Worm (Caenorhabditis elegans): ENCODE data around the gene Y38C1AA.6.

Y38C1AA.6 gene

DNA sequence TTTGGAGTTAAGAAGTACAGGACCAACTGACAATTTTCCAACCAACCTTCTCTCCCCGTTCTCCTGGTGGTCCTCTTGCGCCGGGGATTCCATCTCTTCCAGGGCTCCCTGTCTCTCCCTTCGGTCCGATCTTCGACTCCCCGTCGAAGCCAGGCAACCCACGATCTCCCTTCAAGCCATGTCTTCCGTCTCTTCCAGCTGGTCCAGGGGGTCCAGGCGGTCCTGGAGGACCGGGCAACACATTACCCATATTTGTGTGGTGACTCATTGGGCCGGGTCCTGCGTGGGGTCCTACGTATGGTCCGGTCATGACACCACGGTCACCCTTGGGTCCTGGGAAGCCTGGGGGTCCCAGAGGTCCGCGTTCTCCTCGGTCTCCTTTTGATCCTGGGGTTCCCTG lies 21.6 kb upstream of the Y38C1AA.6 start:
- TF ChIP-seq attf-3 (GFP tag; conservative IDR thresholded peaks at IDR 0.05) (no peak), egrh-3 (GFP tag; IDR thresholded peaks at IDR 0.05) (peak; percentile 74; the same call in 1 of the 2 replicates), ceh-58 (GFP tag; IDR thresholded peaks at IDR 0.05) (no peak), mcd-1 (GFP tag; IDR thresholded peaks at IDR 0.05) (no peak), zfh-2 (GFP tag; conservative IDR thresholded peaks at IDR 0.05) (peak; percentile 74), nhr-120 (GFP tag; IDR thresholded peaks at IDR 0.05) (no peak), T26A5.8 (tag; optimal IDR thresholded peaks at IDR 0.05) (no peak)

- TF ChIP-seq F10E7.11 (tag; optimal IDR thresholded peaks at IDR 0.05) (peak; percentile 58), dox-1 (GFP tag; IDR thresholded peaks at IDR 0.05) (peak; percentile 86), B0035.1 (tag; optimal IDR thresholded peaks at IDR 0.05) (peak; percentile 13), madf-6 (GFP tag; IDR thresholded peaks at IDR 0.05) (peak; percentile 39; the same call in 1 of the 2 replicates), unc-130 (GFP tag; optimal IDR thresholded peaks at IDR 0.05) (peak; percentile 22), ztf-28 (GFP tag; IDR thresholded peaks at IDR 0.05) (0 out of 2 replicates have a peak, but pooled peaks have one; percentile 50), cebp-2 (GFP tag; IDR thresholded peaks at IDR 0.05) (peak; percentile 55; the same call in 1 of the 2 replicates), ztf-22 (GFP tag; optimal IDR thresholded peaks at IDR 0.05) (no peak), rec-8 (tag; optimal IDR thresholded peaks at IDR 0.05) (peak; percentile 21 to 48), dpl-1 (GFP tag; optimal IDR thresholded peaks at IDR 0.05) (no peak), lin-26 (GFP tag; IDR thresholded peaks at IDR 0.05) (peak; percentile 90), rpc-1 (optimal IDR thresholded peaks at IDR 0.05) (peak; percentile 70), rpc-1 (tag; optimal IDR thresholded peaks at IDR 0.05) (peak; percentile 84), attf-5 (GFP tag; optimal IDR thresholded peaks at IDR 0.05) (peak; percentile 58), D2030.7 (GFP tag; IDR thresholded peaks at IDR 0.05) (peak; percentile 76), attf-3 (GFP tag; conservative IDR thresholded peaks at IDR 0.05) (peak; percentile 67), ceh-91 (GFP tag; IDR thresholded peaks at IDR 0.05) (0 out of 2 replicates have a peak, but pooled peaks have one; percentile 12), B0019.2 (GFP tag; conservative IDR thresholded peaks at IDR 0.05) (no peak), nfya-1 (tag; optimal IDR thresholded peaks at IDR 0.05; ENCODE audit: borderline replicate concordance, insufficient read depth) (no peak), snpc-4 (GFP tag; optimal IDR thresholded peaks at IDR 0.05) (peak; percentile 28), snpc-4 (tag; optimal IDR thresholded peaks at IDR 0.05) (peak in 1 of 4 experiments; percentile 58), ceh-100 (GFP tag; IDR thresholded peaks at IDR 0.05) (peak; percentile 20; the same call in 1 of the 2 replicates), hrde-1 (tag; optimal IDR thresholded peaks at IDR 0.05; ENCODE audit: borderline replicate concordance) (peak; percentile 0), egl-44 (GFP tag; IDR thresholded peaks at IDR 0.05) (peak; percentile 84), tbp1 (GFP tag; optimal IDR thresholded peaks at IDR 0.05) (peak; percentile 99), aptf-2 (GFP tag; conservative IDR thresholded peaks at IDR 0.05) (0 out of 2 replicates have a peak, but pooled peaks have one; percentile 44), snpc-1.3 (tag; optimal IDR thresholded peaks at IDR 0.05; ENCODE audit: insufficient read depth) (peak; percentile 29), madf-10 (tag; optimal IDR thresholded peaks at IDR 0.05) (peak; percentile 76), C06A6.2 (GFP tag; conservative IDR thresholded peaks at IDR 0.05) (0 out of 2 replicates have a peak, but pooled peaks have one; percentile 38), bed-2 (GFP tag; IDR thresholded peaks at IDR 0.05) (0 out of 2 replicates have a peak, but pooled peaks have one; percentile 8), pbrm-1 (GFP tag; IDR thresholded peaks at IDR 0.05) (peak; percentile 54; the same call in 1 of the 2 replicates), ztf-18 (tag; optimal IDR thresholded peaks at IDR 0.05) (peak; percentile 64), ekl-4 (GFP tag; IDR thresholded peaks at IDR 0.05) (peak; percentile 75), chd-7 (tag; optimal IDR thresholded peaks at IDR 0.05) (peak; percentile 76), ccch-3 (GFP tag; optimal IDR thresholded peaks at IDR 0.05) (no peak), nhr-179 (tag; optimal IDR thresholded peaks at IDR 0.05) (no peak), mes-4 (tag; optimal IDR thresholded peaks at IDR 0.05) (peak; percentile 35), die-1 (tag; optimal IDR thresholded peaks at IDR 0.05) (peak; percentile 68), T26A5.8 (tag; optimal IDR thresholded peaks at IDR 0.05) (no peak), ceh-79 (tag; optimal IDR thresholded peaks at IDR 0.05) (no peak), Y56A3A.18 (GFP tag; IDR thresholded peaks at IDR 0.05) (0 out of 2 replicates have a peak, but pooled peaks have one; percentile 54)
Measured at ce11 chrIV:143807-144371, 18.7 kb upstream of the Y38C1AA.6 start.
